Fruit fly (Drosophila melanogaster) whole organism, embryonic: Measurements from ENCODE around the gene Ldsdh1.

Source experiments
- Bgb ChIP-seq: fragments of 200-800 bp; sonication (Bioruptor generic); IDR thresholded peaks from 2 replicates; pipeline ENCODE4 v1.3.6; 2022; ENCODE audit warnings: missing biosample characterization, missing genetic modification characterization; ENCODE audit not compliant: partially characterized antibody
- CG10366 ChIP-seq: fragments of 200-800 bp; sonication (Bioruptor generic); IDR thresholded peaks from 2 replicates; pipeline ENCODE4 v1.3.6; 2022; ENCODE audit warnings: missing biosample characterization, missing genetic modification characterization
- CG10654 ChIP-seq: fragments of 200-800 bp; sonication (Bioruptor generic); optimal IDR thresholded peaks from 2 replicates; lab custom pipeline; 2016; ENCODE audit warnings: missing biosample characterization, missing genetic modification characterization
- CG11504 ChIP-seq: fragments of 200-800 bp; sonication (Bioruptor generic); optimal IDR thresholded peaks from 3 replicates; lab custom pipeline; 2019; ENCODE audit warnings: missing biosample characterization, mild to moderate bottlenecking, missing genetic modification characterization, moderate library complexity
- CG12659 ChIP-seq: fragments of 200-800 bp; sonication (Bioruptor generic); optimal IDR thresholded peaks from 3 replicates; lab custom pipeline; 2017; ENCODE audit warnings: mild to moderate bottlenecking, missing biosample characterization, missing genetic modification reagents, missing genetic modification characterization
- CG15601 ChIP-seq: fragments of 200-800 bp; sonication (Bioruptor generic); optimal IDR thresholded peaks from 3 replicates; lab custom pipeline; 2019; ENCODE audit warnings: missing biosample characterization, mild to moderate bottlenecking, missing genetic modification characterization, moderate library complexity
- CG16779 ChIP-seq: fragments of 200-800 bp; sonication (Bioruptor generic); IDR thresholded peaks from 2 replicates; pipeline ENCODE4 v1.3.6; 2022; ENCODE audit warnings: missing biosample characterization, missing genetic modification characterization
- CG17568 ChIP-seq: fragments of 200-800 bp; sonication (Bioruptor generic); optimal IDR thresholded peaks from 2 replicates; lab custom pipeline; 2018; ENCODE audit warnings: missing biosample characterization, mild to moderate bottlenecking, missing genetic modification characterization, moderate library complexity
- CG17829 ChIP-seq: fragments of 200-800 bp; optimal IDR thresholded peaks from 2 replicates; lab custom pipeline; 2019; ENCODE audit warnings: missing biosample characterization, mild to moderate bottlenecking, missing genetic modification characterization, moderate library complexity
- CG18599 ChIP-seq: fragments of 200-800 bp; sonication (Bioruptor generic); optimal IDR thresholded peaks from 3 replicates; lab custom pipeline; 2017; ENCODE audit warnings: missing biosample characterization, missing genetic modification characterization, mild to moderate bottlenecking, moderate library complexity, missing genetic modification reagents
- CG2199 ChIP-seq: fragments of 200-800 bp; sonication (Bioruptor generic); IDR thresholded peaks from 3 replicates; pipeline ENCODE4 v1.3.6; 2022; ENCODE audit warnings: missing biosample characterization, missing genetic modification characterization
- CG3065 ChIP-seq: fragments of 200-800 bp; sonication (Bioruptor generic); optimal IDR thresholded peaks from 2 replicates; lab custom pipeline; 2016; ENCODE audit warnings: missing biosample characterization, missing genetic modification characterization
- CG5180 ChIP-seq: fragments of 200-800 bp; sonication (Bioruptor generic); optimal IDR thresholded peaks from 3 replicates; lab custom pipeline; 2017; ENCODE audit warnings: missing biosample characterization, missing genetic modification characterization, mild to moderate bottlenecking, moderate library complexity, missing genetic modification reagents
- CG5245 ChIP-seq: fragments of 200-800 bp; sonication (Bioruptor generic); optimal IDR thresholded peaks from 3 replicates; lab custom pipeline; 2016; ENCODE audit warnings: missing biosample characterization, missing genetic modification characterization
- CG6175 ChIP-seq: fragments of 200-800 bp; sonication (Bioruptor generic); IDR thresholded peaks from 3 replicates; pipeline ENCODE4 v1.3.6; 2022; ENCODE audit warnings: missing biosample characterization, missing genetic modification characterization
- CG6791 ChIP-seq: fragments of 200-800 bp; sonication (Bioruptor generic); IDR thresholded peaks from 3 replicates; pipeline ENCODE4 v1.3.6; 2022; ENCODE audit warnings: missing biosample characterization, missing genetic modification characterization; ENCODE audit not compliant: partially characterized antibody
- CG7372 ChIP-seq: fragments of 200-800 bp; sonication (Bioruptor generic); IDR thresholded peaks from 2 replicates; pipeline ENCODE4 v1.3.6; 2022; ENCODE audit warnings: missing biosample characterization, missing genetic modification characterization
- CG8290 ChIP-seq, 3 experiments: fragments of 200-800 bp; sonication (Bioruptor generic); optimal IDR thresholded peaks; 2 replicates each; lab custom pipeline; 2016 to 2019; ENCODE audit warnings: missing biosample characterization in 3 of 3, missing genetic modification characterization in 3 of 3, mild to moderate bottlenecking in 2 of 3, moderate library complexity in 1 of 3
- Chrac-16 ChIP-seq: fragments of 200-800 bp; sonication (Bioruptor generic); optimal IDR thresholded peaks from 3 replicates; lab custom pipeline; 2016; ENCODE audit warnings: missing biosample characterization, missing genetic modification characterization
- CoRest ChIP-seq: fragments of 200-800 bp; sonication (Bioruptor generic); optimal IDR thresholded peaks from 3 replicates; lab custom pipeline; 2018; ENCODE audit warnings: missing biosample characterization, mild to moderate bottlenecking, missing genetic modification characterization, moderate library complexity
- Dbx ChIP-seq: fragments of 200-800 bp; sonication (Bioruptor generic); IDR thresholded peaks from 3 replicates; pipeline ENCODE4 v1.3.6; 2022; ENCODE audit warnings: missing biosample characterization, missing genetic modification characterization
- Dll ChIP-seq: fragments of 200-800 bp; sonication (Bioruptor generic); IDR thresholded peaks from 4 replicates; pipeline ENCODE4 v1.3.6; 2022; ENCODE audit warnings: missing biosample characterization, missing genetic modification characterization; ENCODE audit not compliant: partially characterized antibody
- ERR ChIP-seq: fragments of 200-800 bp; sonication (Bioruptor generic); optimal IDR thresholded peaks from 2 replicates; lab custom pipeline; 2016; ENCODE audit warnings: missing biosample characterization, missing genetic modification characterization
- Gug ChIP-seq: fragments of 200-800 bp; sonication (Bioruptor generic); IDR thresholded peaks from 4 replicates; pipeline ENCODE4 v1.3.6; 2022; ENCODE audit warnings: missing biosample characterization, missing genetic modification characterization
- HLH54F ChIP-seq: fragments of 200-800 bp; sonication (Bioruptor generic); optimal IDR thresholded peaks from 3 replicates; lab custom pipeline; 2016; ENCODE audit warnings: missing biosample characterization, missing genetic modification characterization
- HLHmδ ChIP-seq: fragments of 200-800 bp; sonication (Bioruptor generic); optimal IDR thresholded peaks from 2 replicates; lab custom pipeline; 2018; ENCODE audit warnings: missing biosample characterization, mild to moderate bottlenecking, missing genetic modification characterization, moderate library complexity
- HmgZ ChIP-seq: fragments of 200-800 bp; sonication (Bioruptor generic); optimal IDR thresholded peaks from 2 replicates; lab custom pipeline; 2018; ENCODE audit warnings: missing biosample characterization, mild to moderate bottlenecking, missing genetic modification characterization
- Max ChIP-seq: fragments of 200-800 bp; sonication (Bioruptor generic); optimal IDR thresholded peaks from 2 replicates; lab custom pipeline; 2016; ENCODE audit warnings: missing biosample characterization, mild to moderate bottlenecking, missing genetic modification characterization
- Oli ChIP-seq: fragments of 200-800 bp; sonication (Bioruptor generic); optimal IDR thresholded peaks from 2 replicates; lab custom pipeline; 2018; ENCODE audit warnings: missing biosample characterization, mild to moderate bottlenecking, missing genetic modification characterization, moderate library complexity
- Optix ChIP-seq: fragments of 200-800 bp; sonication (Bioruptor generic); IDR thresholded peaks from 3 replicates; pipeline ENCODE4 v1.3.6; 2022; ENCODE audit warnings: missing biosample characterization, missing genetic modification characterization
- Poxn ChIP-seq: fragments of 200-800 bp; sonication (Bioruptor generic); IDR thresholded peaks from 2 replicates; pipeline ENCODE4 v1.3.6; 2022; ENCODE audit warnings: missing biosample characterization, missing genetic modification characterization
- Ptx1 ChIP-seq: fragments of 200-800 bp; sonication (Bioruptor generic); IDR thresholded peaks from 2 replicates; pipeline ENCODE4 v1.3.6; 2022; ENCODE audit warnings: missing biosample characterization, missing genetic modification characterization
- Sox102F ChIP-seq: fragments of 200-800 bp; sonication (Bioruptor generic); optimal IDR thresholded peaks from 2 replicates; lab custom pipeline; 2018; ENCODE audit warnings: missing biosample characterization, mild to moderate bottlenecking, missing genetic modification characterization, moderate library complexity
- Stat92E ChIP-seq, 3 experiments: fragments of >200 bp in 2 of 3; fragments of 200-800 bp in 1 of 3; sonication (Bioruptor generic) in 1 of 3; optimal IDR thresholded peaks; 2 replicates each; lab custom pipeline; 2017 to 2019; ENCODE audit warnings: missing biosample characterization in 3 of 3, missing genetic modification characterization in 3 of 3, mild to moderate bottlenecking in 1 of 3, moderate library complexity in 1 of 3
- abd-A ChIP-seq: fragments of 200-800 bp; sonication (Bioruptor generic); optimal IDR thresholded peaks from 3 replicates; lab custom pipeline; 2019; ENCODE audit warnings: missing biosample characterization, mild to moderate bottlenecking, missing genetic modification characterization, moderate library complexity
- chinmo ChIP-seq: fragments of 200-800 bp; sonication (Bioruptor generic); IDR thresholded peaks from 4 replicates; pipeline ENCODE4 v1.3.6; 2022; ENCODE audit warnings: missing biosample characterization, missing genetic modification characterization; ENCODE audit not compliant: partially characterized antibody
- corto ChIP-seq: fragments of 200-800 bp; sonication (Bioruptor generic); optimal IDR thresholded peaks from 2 replicates; lab custom pipeline; 2016; ENCODE audit warnings: missing biosample characterization, mild to moderate bottlenecking, missing genetic modification characterization, moderate library complexity
- dimm ChIP-seq: fragments of 200-800 bp; sonication (Bioruptor generic); IDR thresholded peaks from 2 replicates; pipeline ENCODE4 v1.3.6; 2022; ENCODE audit warnings: missing biosample characterization, missing genetic modification characterization
- gsb-n ChIP-seq: fragments of 200-800 bp; sonication (Bioruptor generic); optimal IDR thresholded peaks from 3 replicates; lab custom pipeline; 2018; ENCODE audit warnings: missing biosample characterization, mild to moderate bottlenecking, missing genetic modification characterization
- hb ChIP-seq: fragments of 200-800 bp; sonication (Bioruptor generic); IDR thresholded peaks from 3 replicates; pipeline ENCODE4 v1.3.6; 2022; ENCODE audit warnings: missing biosample characterization, missing genetic modification characterization; ENCODE audit not compliant: partially characterized antibody
- her ChIP-seq: fragments of 200-800 bp; sonication (Bioruptor generic); optimal IDR thresholded peaks from 2 replicates; lab custom pipeline; 2016; ENCODE audit warnings: missing biosample characterization, missing genetic modification characterization
- lola ChIP-seq, 3 experiments: fragments of >200 bp in 2 of 3; fragments of 200-800 bp in 1 of 3; sonication (Bioruptor generic) in 1 of 3; optimal IDR thresholded peaks; 2 replicates each; lab custom pipeline; 2017 to 2019; ENCODE audit warnings: missing biosample characterization in 3 of 3, missing genetic modification characterization in 3 of 3, mild to moderate bottlenecking in 1 of 3, moderate library complexity in 1 of 3
- lov ChIP-seq, 2 experiments: fragments of 200-800 bp in 1 of 2; fragments of >200 bp in 1 of 2; sonication (Bioruptor generic) in 1 of 2; IDR thresholded peaks in 1 of 2; optimal IDR thresholded peaks in 1 of 2; 2 replicates in 1 of 2; 3 replicates in 1 of 2; pipeline versions ENCODE4 v1.3.6 to Lab custom; 2017 to 2022; ENCODE audit warnings: missing biosample characterization in 1 of 2, missing genetic modification characterization in 1 of 2
- slbo ChIP-seq: fragments of 200-800 bp; sonication (Bioruptor generic); IDR thresholded peaks from 2 replicates; pipeline ENCODE4 v1.3.6; 2022; ENCODE audit warnings: missing biosample characterization, missing genetic modification characterization
- so ChIP-seq: fragments of 200-800 bp; sonication (Bioruptor generic); IDR thresholded peaks from 3 replicates; pipeline ENCODE4 v1.3.6; 2022; ENCODE audit warnings: missing biosample characterization, missing genetic modification characterization
- wek ChIP-seq: fragments of 200-800 bp; sonication (Bioruptor generic); optimal IDR thresholded peaks from 3 replicates; lab custom pipeline; 2018; ENCODE audit warnings: missing biosample characterization, mild to moderate bottlenecking, missing genetic modification characterization, moderate library complexity

Gene Ldsdh1

dm6 chrX:8100026-8100825, 18.8 kb upstream of the Ldsdh1 start (continued):
- peak; percentile 82 for TF ChIP-seq CG10366 (GFP tag; lab: Robert Waterston, UW)
- TF ChIP-seq Poxn (GFP tag; lab: Robert Waterston, UW) = peak; percentile 52
- peak; percentile 88 for TF ChIP-seq so (GFP tag; lab: Robert Waterston, UW)
- peak; percentile 68 for TF ChIP-seq Max (GFP tag; lab: Kevin White, UChicago)
- TF ChIP-seq Chrac-16 (GFP tag; lab: Kevin White, UChicago) = peak; percentile 69
- peak; percentile 80 for TF ChIP-seq CG7372 (GFP tag; lab: Robert Waterston, UW)
- TF ChIP-seq CG10654 (GFP tag; lab: Kevin White, UChicago) = peak; percentile 65
- peak; percentile 89 for TF ChIP-seq Ptx1 (GFP tag; lab: Robert Waterston, UW)
- peak; percentile 90 for TF ChIP-seq CG2199 (GFP tag; lab: Robert Waterston, UW)
- peak; percentile 75 for TF ChIP-seq HmgZ (tag; lab: Kevin White, UChicago)
- TF ChIP-seq ERR (GFP tag; lab: Kevin White, UChicago) = no peak
- 0 out of 3 replicates have a peak, but pooled peaks have one; percentile 64 for TF ChIP-seq CG6175 (GFP tag; lab: Robert Waterston, UW)
- TF ChIP-seq lov (optimal IDR thresholded peaks at IDR 0.05; lab: Kevin White, UChicago) = no peak
- peak; percentile 87; the same call in 1 of the 3 replicates for TF ChIP-seq lov (GFP tag; IDR thresholded peaks at IDR 0.05; lab: Robert Waterston, UW)
- peak; percentile 26 for TF ChIP-seq her (GFP tag; lab: Kevin White, UChicago)
- peak; percentile 67; the same call in 2 of the 4 replicates for TF ChIP-seq Gug (GFP tag; lab: Robert Waterston, UW)
- peak; percentile 49 for TF ChIP-seq HLH54F (GFP tag; lab: Kevin White, UChicago)
- no peak for TF ChIP-seq Stat92E (GFP tag; optimal IDR thresholded peaks at IDR 0.05; lab: Kevin White, UChicago)
- TF ChIP-seq CG17568 = peak; percentile 71
- no peak for TF ChIP-seq hb
- peak; percentile 77 for TF ChIP-seq CG15601 (tag; lab: Kevin White, UChicago)
- peak; percentile 91 for TF ChIP-seq Dbx (GFP tag; lab: Robert Waterston, UW)
- no peak for TF ChIP-seq HLHmδ (GFP tag; lab: Kevin White, UChicago)
- TF ChIP-seq CG17829 (tag; lab: Kevin White, UChicago) = peak; percentile 66
- peak; percentile 95 for TF ChIP-seq CG18599 (GFP tag; lab: Kevin White, UChicago)
- TF ChIP-seq dimm (GFP tag; lab: Robert Waterston, UW) = 0 out of 2 replicates have a peak, but pooled peaks have one; percentile 48
- no peak for TF ChIP-seq CG8290 (GFP tag; optimal IDR thresholded peaks at IDR 0.05; lab: Kevin White, UChicago)
- TF ChIP-seq CG8290 (tag; optimal IDR thresholded peaks at IDR 0.05; lab: Kevin White, UChicago) = peak in 1 of 2 experiments; percentile 53
- TF ChIP-seq CG3065 = peak; percentile 59
- peak; percentile 69 for TF ChIP-seq gsb-n
- TF ChIP-seq CG5245 (GFP tag; lab: Kevin White, UChicago) = peak; percentile 71
- peak; percentile 77 for TF ChIP-seq CoRest
- TF ChIP-seq CG6791 (GFP tag; lab: Robert Waterston, UW) = no peak
- peak; percentile 89 for TF ChIP-seq Sox102F (GFP tag; lab: Kevin White, UChicago)
- peak; percentile 72; the same call in 2 of the 3 replicates for TF ChIP-seq Optix (GFP tag; lab: Robert Waterston, UW)
- TF ChIP-seq Dll = no peak
- no peak for TF ChIP-seq CG16779
- peak; percentile 82 for TF ChIP-seq Oli (tag; lab: Kevin White, UChicago)
- TF ChIP-seq Bgb (GFP tag; lab: Robert Waterston, UW) = no peak
- TF ChIP-seq CG12659 (GFP tag; lab: Kevin White, UChicago) = peak; percentile 87
- peak; percentile 80 for TF ChIP-seq CG11504 (tag; lab: Kevin White, UChicago)
- TF ChIP-seq wek (GFP tag; lab: Kevin White, UChicago) = no peak
- TF ChIP-seq lola (GFP tag; optimal IDR thresholded peaks at IDR 0.05; lab: Kevin White, UChicago) = peak in 1 of 3 experiments; percentile 64
- no peak for TF ChIP-seq chinmo (GFP tag; lab: Robert Waterston, UW)
- peak; percentile 65 for TF ChIP-seq CG5180
- TF ChIP-seq abd-A (tag; lab: Kevin White, UChicago) = peak; percentile 61
- peak; percentile 35 for TF ChIP-seq corto
- peak; percentile 88 for TF ChIP-seq slbo (GFP tag; lab: Robert Waterston, UW)
